Worm (Caenorhabditis elegans) whole organism, L2 larva: ENCODE measurements around the gene npr-2.

Source experiments
- ZK546.5 ChIP-seq: sonication (generic microtip); optimal IDR thresholded peaks from 2 replicates; lab custom pipeline; 2017; ENCODE audit warnings: missing biosample characterization, missing genetic modification characterization
- ama-1 ChIP-seq: fragments of 150-350 bp; optimal IDR thresholded peaks from 2 replicates; lab custom pipeline; 2018; ENCODE audit warnings: inconsistent platforms
- dmd-4 ChIP-seq: sonication (generic microtip); optimal IDR thresholded peaks from 2 replicates; lab custom pipeline; 2017; ENCODE audit warnings: missing biosample characterization, missing genetic modification characterization
- elt-1 ChIP-seq: fragments of 150-350 bp; optimal IDR thresholded peaks from 2 replicates; lab custom pipeline; 2014; ENCODE audit warnings: missing biosample characterization, missing genetic modification characterization
- lin-11 ChIP-seq: fragments of 150-350 bp; sonication (generic microtip); optimal IDR thresholded peaks from 2 replicates; lab custom pipeline; 2014; ENCODE audit warnings: missing biosample characterization, missing genetic modification characterization, inconsistent platforms, mixed read lengths
- nhr-10 ChIP-seq: sonication (generic microtip); optimal IDR thresholded peaks from 2 replicates; lab custom pipeline; 2017; ENCODE audit warnings: missing biosample characterization, missing genetic modification characterization
- nhr-12 ChIP-seq: fragments of 150-350 bp; optimal IDR thresholded peaks from 2 replicates; lab custom pipeline; 2014; ENCODE audit warnings: missing biosample characterization, missing genetic modification characterization
- nhr-237 ChIP-seq: fragments of 150-350 bp; optimal IDR thresholded peaks from 2 replicates; lab custom pipeline; 2014; ENCODE audit warnings: missing biosample characterization, missing genetic modification characterization
- nhr-77 ChIP-seq: fragments of 150-350 bp; optimal IDR thresholded peaks from 2 replicates; lab custom pipeline; 2014; ENCODE audit warnings: missing biosample characterization, missing genetic modification characterization
- unc-55 ChIP-seq: fragments of 150-350 bp; sonication (generic microtip); optimal IDR thresholded peaks from 3 replicates; lab custom pipeline; 2014; ENCODE audit warnings: missing biosample characterization, missing genetic modification reagents, missing genetic modification characterization

DNA sequence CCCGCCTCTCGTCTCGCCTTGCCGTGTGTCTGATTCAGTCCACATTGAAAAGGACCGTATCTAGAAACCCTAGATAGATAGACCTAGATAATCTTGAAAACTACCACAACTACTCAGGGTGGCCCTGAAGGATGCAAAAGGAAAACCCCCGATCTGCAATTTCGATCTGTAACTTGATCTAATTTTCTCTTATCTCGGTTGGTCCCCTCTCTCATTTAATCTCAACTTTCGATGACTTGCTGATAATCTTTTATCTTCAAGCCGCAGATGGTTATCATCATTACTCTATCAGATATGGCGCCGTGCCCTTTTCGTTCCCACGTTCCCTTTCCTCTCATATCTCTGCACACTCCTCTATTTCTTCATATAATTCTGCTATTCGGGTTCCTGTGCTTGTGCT, 35.6 kb upstream of the npr-2 start:
- TF ChIP-seq nhr-10 (tag; lab: Kevin White, UChicago) (no peak), nhr-77 (tag; lab: Kevin White, UChicago) (no peak), elt-1 (tag; lab: Kevin White, UChicago) (peak; percentile 100), ZK546.5 (tag; lab: Kevin White, UChicago) (no peak), nhr-237 (tag; lab: Kevin White, UChicago) (no peak), nhr-12 (tag; lab: Kevin White, UChicago) (no peak), lin-11 (no peak), unc-55 (GFP tag; lab: Kevin White, UChicago) (no peak), ama-1 (no peak), dmd-4 (no peak)
